Fruit fly (Drosophila melanogaster) whole organism, prepupa: ENCODE measurements around the gene msopa.

Experiments
- Blimp-1 ChIP-seq: fragments of 200-800 bp; sonication (Bioruptor generic); optimal IDR thresholded peaks from 3 replicates; lab custom pipeline; 2017; ENCODE audit warnings: missing biosample characterization, missing genetic modification characterization, mild to moderate bottlenecking, moderate library complexity, missing genetic modification reagents
- CG11294 ChIP-seq: fragments of 200-800 bp; sonication (Bioruptor generic); IDR thresholded peaks from 2 replicates; pipeline ENCODE4 v1.3.6; 2022; ENCODE audit warnings: missing biosample characterization, missing genetic modification characterization
- CG11902 ChIP-seq: fragments of 200-800 bp; sonication (Bioruptor generic); optimal IDR thresholded peaks from 3 replicates; lab custom pipeline; 2016; ENCODE audit warnings: missing biosample characterization, missing genetic modification characterization
- CG15336 ChIP-seq: fragments of 200-800 bp; sonication (Bioruptor generic); IDR thresholded peaks from 2 replicates; pipeline ENCODE4 v1.3.6; 2022; ENCODE audit warnings: missing biosample characterization, missing genetic modification characterization
- CG1621 ChIP-seq: fragments of 200-800 bp; sonication (Bioruptor generic); optimal IDR thresholded peaks from 3 replicates; lab custom pipeline; 2018; ENCODE audit warnings: missing biosample characterization, mild to moderate bottlenecking, missing genetic modification characterization
- CG3032 ChIP-seq: fragments of 200-800 bp; optimal IDR thresholded peaks from 2 replicates; lab custom pipeline; 2019; ENCODE audit warnings: missing biosample characterization, mild to moderate bottlenecking, missing genetic modification characterization, moderate library complexity
- CG31627 ChIP-seq: fragments of 200-800 bp; sonication (Bioruptor generic); optimal IDR thresholded peaks from 3 replicates; lab custom pipeline; 2016; ENCODE audit warnings: missing biosample characterization, missing genetic modification characterization
- CG32006 ChIP-seq: fragments of 200-800 bp; sonication (Bioruptor generic); optimal IDR thresholded peaks from 3 replicates; lab custom pipeline; 2017; ENCODE audit warnings: missing biosample characterization, mild to moderate bottlenecking, missing genetic modification characterization
- CG34406 ChIP-seq: fragments of 200-800 bp; sonication (Bioruptor generic); optimal IDR thresholded peaks from 3 replicates; lab custom pipeline; 2016; ENCODE audit warnings: missing biosample characterization, missing genetic modification characterization
- CG3919 ChIP-seq: fragments of 200-800 bp; sonication (Bioruptor generic); optimal IDR thresholded peaks from 3 replicates; lab custom pipeline; 2016; ENCODE audit warnings: missing biosample characterization, missing genetic modification characterization
- CG4318 ChIP-seq: fragments of 200-800 bp; sonication (Bioruptor generic); optimal IDR thresholded peaks from 3 replicates; lab custom pipeline; 2017; ENCODE audit warnings: missing biosample characterization, mild to moderate bottlenecking, missing genetic modification characterization
- CG6792 ChIP-seq: fragments of 200-800 bp; sonication (Bioruptor generic); optimal IDR thresholded peaks from 3 replicates; lab custom pipeline; 2016; ENCODE audit warnings: missing biosample characterization, missing genetic modification characterization
- CG8119 ChIP-seq: fragments of 200-800 bp; sonication (Bioruptor generic); IDR thresholded peaks from 3 replicates; pipeline ENCODE4 v1.3.6; 2022; ENCODE audit warnings: missing biosample characterization, missing genetic modification characterization
- CG8319 ChIP-seq: fragments of 200-800 bp; sonication (Bioruptor generic); optimal IDR thresholded peaks from 3 replicates; lab custom pipeline; 2016; ENCODE audit warnings: missing biosample characterization, missing genetic modification characterization
- CG8632 ChIP-seq: fragments of 200-800 bp; sonication (Bioruptor generic); optimal IDR thresholded peaks from 3 replicates; lab custom pipeline; 2016; ENCODE audit warnings: missing biosample characterization, missing genetic modification characterization
- CG9139 ChIP-seq: fragments of 200-800 bp; sonication (Bioruptor generic); optimal IDR thresholded peaks from 3 replicates; lab custom pipeline; 2017; ENCODE audit warnings: missing biosample characterization, mild to moderate bottlenecking, missing genetic modification characterization
- Eip78C ChIP-seq: fragments of 200-800 bp; sonication (Bioruptor generic); peaks from one replicate; lab custom pipeline; 2016; ENCODE audit warnings: missing biosample characterization, missing genetic modification characterization
- Eip93F ChIP-seq: fragments of 200-800 bp; sonication (Bioruptor generic); optimal IDR thresholded peaks from 2 replicates; lab custom pipeline; 2016; ENCODE audit warnings: missing biosample characterization, mild to moderate bottlenecking, missing genetic modification characterization
- Hr38 ChIP-seq: sonication (Bioruptor generic); optimal IDR thresholded peaks from 2 replicates; lab custom pipeline; 2016; ENCODE audit warnings: missing biosample characterization, missing genetic modification characterization
- Hr39 ChIP-seq: fragments of 200-800 bp; sonication (Bioruptor generic); optimal IDR thresholded peaks from 2 replicates; lab custom pipeline; 2016; ENCODE audit warnings: missing biosample characterization, missing genetic modification characterization
- Hr4 ChIP-seq: fragments of 200-800 bp; sonication (Bioruptor generic); optimal IDR thresholded peaks from 3 replicates; lab custom pipeline; 2016; ENCODE audit warnings: missing biosample characterization, missing genetic modification characterization
- Met ChIP-seq: fragments of 200-800 bp; sonication (Bioruptor generic); optimal IDR thresholded peaks from 3 replicates; lab custom pipeline; 2016; ENCODE audit warnings: missing biosample characterization, missing genetic modification characterization
- OdsH ChIP-seq: fragments of 200-800 bp; sonication (Bioruptor generic); optimal IDR thresholded peaks from 3 replicates; lab custom pipeline; 2016; ENCODE audit warnings: missing biosample characterization, missing genetic modification characterization
- Smox ChIP-seq: fragments of 200-800 bp; sonication (Bioruptor generic); optimal IDR thresholded peaks from 3 replicates; lab custom pipeline; 2016; ENCODE audit warnings: missing biosample characterization, missing genetic modification characterization
- Sox102F ChIP-seq: fragments of 200-800 bp; sonication (Bioruptor generic); optimal IDR thresholded peaks from 2 replicates; lab custom pipeline; 2016; ENCODE audit warnings: missing biosample characterization, mild to moderate bottlenecking, missing genetic modification characterization
- Sox14 ChIP-seq: fragments of 200-800 bp; sonication (Bioruptor generic); optimal IDR thresholded peaks from 3 replicates; lab custom pipeline; 2016; ENCODE audit warnings: missing biosample characterization, missing genetic modification characterization
- achi ChIP-seq: fragments of 200-800 bp; sonication (Bioruptor generic); optimal IDR thresholded peaks from 3 replicates; lab custom pipeline; 2016; ENCODE audit warnings: missing biosample characterization, missing genetic modification characterization
- cyc ChIP-seq: fragments of 200-800 bp; sonication (Bioruptor generic); optimal IDR thresholded peaks from 3 replicates; lab custom pipeline; 2016; ENCODE audit warnings: missing biosample characterization, missing genetic modification characterization
- dsx ChIP-seq: fragments of 200-800 bp; optimal IDR thresholded peaks from 3 replicates; lab custom pipeline; 2019; ENCODE audit warnings: missing biosample characterization, mild to moderate bottlenecking, missing genetic modification characterization, moderate library complexity; ENCODE audit not compliant: poor library complexity, severe bottlenecking
- eg ChIP-seq: fragments of 200-800 bp; sonication (Bioruptor generic); IDR thresholded peaks from 3 replicates; pipeline ENCODE4 v1.3.6; 2022; ENCODE audit warnings: missing biosample characterization, missing genetic modification characterization
- esn ChIP-seq: fragments of 200-800 bp; sonication (Bioruptor generic); optimal IDR thresholded peaks from 2 replicates; lab custom pipeline; 2016; ENCODE audit warnings: missing biosample characterization, mild to moderate bottlenecking, missing genetic modification characterization, moderate library complexity
- fd59A ChIP-seq: fragments of 200-800 bp; sonication (Bioruptor generic); optimal IDR thresholded peaks from 2 replicates; lab custom pipeline; 2017; ENCODE audit warnings: missing biosample characterization, mild to moderate bottlenecking, missing genetic modification characterization, missing genetic modification reagents
- fd85E ChIP-seq: fragments of 200-800 bp; sonication (Bioruptor generic); optimal IDR thresholded peaks from 3 replicates; lab custom pipeline; 2016; ENCODE audit warnings: missing biosample characterization, missing genetic modification characterization
- fkh ChIP-seq: fragments of 200-800 bp; sonication (Bioruptor generic); optimal IDR thresholded peaks from 3 replicates; lab custom pipeline; 2017; ENCODE audit warnings: missing biosample characterization, mild to moderate bottlenecking, missing genetic modification characterization, moderate library complexity
- net ChIP-seq: fragments of 200-800 bp; sonication (Bioruptor generic); optimal IDR thresholded peaks from 3 replicates; lab custom pipeline; 2016; ENCODE audit warnings: missing biosample characterization, missing genetic modification characterization
- pdm3 ChIP-seq: fragments of 200-800 bp; sonication (Bioruptor generic); optimal IDR thresholded peaks from 3 replicates; lab custom pipeline; 2016; ENCODE audit warnings: missing biosample characterization, missing genetic modification characterization
- spab ChIP-seq: fragments of 200-800 bp; sonication (Bioruptor generic); optimal IDR thresholded peaks from 2 replicates; lab custom pipeline; 2017; ENCODE audit warnings: missing biosample characterization, mild to moderate bottlenecking, missing genetic modification characterization, missing genetic modification reagents
- ss ChIP-seq, 2 experiments: fragments of 200-800 bp; sonication (Bioruptor generic); optimal IDR thresholded peaks; 2 replicates in 1 of 2; 3 replicates in 1 of 2; lab custom pipeline; 2017 to 2018; ENCODE audit warnings: mild to moderate bottlenecking in 2 of 2, missing biosample characterization in 2 of 2, missing genetic modification characterization in 2 of 2, moderate library complexity in 1 of 2
- svp ChIP-seq: fragments of 200-800 bp; sonication (Bioruptor generic); peaks from one replicate; lab custom pipeline; 2016; ENCODE audit warnings: missing biosample characterization, missing genetic modification characterization
- topi ChIP-seq: fragments of 200-800 bp; sonication (Bioruptor generic); optimal IDR thresholded peaks from 3 replicates; lab custom pipeline; 2016; ENCODE audit warnings: missing biosample characterization, missing genetic modification characterization
- vri ChIP-seq: fragments of 200-800 bp; sonication (Bioruptor generic); optimal IDR thresholded peaks from 3 replicates; lab custom pipeline; 2016; ENCODE audit warnings: missing biosample characterization, mild to moderate bottlenecking, missing genetic modification characterization

msopa gene

dm6 chr3L:22071687-22072394 is 10.7 kb upstream of the msopa start, which contains the start of gene CG7139 (continued):
- TF ChIP-seq vri (GFP tag; lab: Kevin White, UChicago): no peak
- no peak for TF ChIP-seq CG34406 (GFP tag; lab: Kevin White, UChicago)
- TF ChIP-seq CG8632 (GFP tag; lab: Kevin White, UChicago): no peak
- TF ChIP-seq Eip93F (GFP tag; lab: Kevin White, UChicago): no peak
- TF ChIP-seq Met: peak; percentile 39
- no peak for TF ChIP-seq spab (GFP tag; lab: Kevin White, UChicago)
- TF ChIP-seq CG3032: peak; percentile 10
- no peak for TF ChIP-seq CG4318 (GFP tag; lab: Kevin White, UChicago)
- TF ChIP-seq net (GFP tag; lab: Kevin White, UChicago): no peak
- TF ChIP-seq Sox102F (GFP tag; lab: Kevin White, UChicago): no peak
- TF ChIP-seq fkh: no peak
- no peak for TF ChIP-seq CG6792
- TF ChIP-seq Hr38 (GFP tag; lab: Kevin White, UChicago): no peak
- no peak for TF ChIP-seq dsx (GFP tag; lab: Kevin White, UChicago)
- TF ChIP-seq esn: peak; percentile 51
- no peak for TF ChIP-seq CG11294 (GFP tag; lab: Robert Waterston, UW)
- peak; percentile 45 for TF ChIP-seq CG31627
- no peak for TF ChIP-seq CG8119 (GFP tag; lab: Robert Waterston, UW)
- TF ChIP-seq CG1621: no peak
- TF ChIP-seq topi (GFP tag; lab: Kevin White, UChicago): no peak
- TF ChIP-seq CG15336: no peak
- no peak for TF ChIP-seq Blimp-1 (GFP tag; lab: Kevin White, UChicago)
- no peak for TF ChIP-seq eg

- peak; percentile 35 for TF ChIP-seq Met
- TF ChIP-seq Hr4: peak; percentile 34
- TF ChIP-seq CG11902 (GFP tag; lab: Kevin White, UChicago): no peak
- peak; percentile 35 for TF ChIP-seq CG31627
- TF ChIP-seq fd59A (GFP tag; lab: Kevin White, UChicago): no peak
- peak; percentile 17 for TF ChIP-seq achi (GFP tag; lab: Kevin White, UChicago)
- peak; percentile 13 for TF ChIP-seq cyc (GFP tag; lab: Kevin White, UChicago)
- peak; percentile 32 for TF ChIP-seq CG32006
- no peak for TF ChIP-seq CG9139
- no peak for TF ChIP-seq eg
- TF ChIP-seq pdm3 (GFP tag; lab: Kevin White, UChicago): peak; percentile 3
- peak; percentile 1 for TF ChIP-seq Smox (GFP tag; lab: Kevin White, UChicago)
- TF ChIP-seq Eip78C: peak; percentile 74
- peak; percentile 36 for TF ChIP-seq Hr39 (GFP tag; lab: Kevin White, UChicago)
- no peak for TF ChIP-seq fd85E
- TF ChIP-seq CG8319: peak; percentile 7
- TF ChIP-seq CG15336: no peak
- TF ChIP-seq svp (GFP tag; lab: Kevin White, UChicago): peak; percentile 49
- TF ChIP-seq, all 60 proteins: peak for 12
Observed at dm6 chr3L:22072824-22073223, 9.7 kb upstream of the msopa start.

dm6 chr3L:22074347-22074971 is 8.1 kb upstream of the msopa start, which contains the start of gene CG7133:
Gene CG7133 (minus strand): TSS chr3L:22074523.
- no peak for TF ChIP-seq OdsH (GFP tag; lab: Kevin White, UChicago)
- no peak for TF ChIP-seq ss (GFP tag; optimal IDR thresholded peaks at IDR 0.05; lab: Kevin White, UChicago)
- peak; percentile 62 for TF ChIP-seq svp (GFP tag; lab: Kevin White, UChicago)
- peak; percentile 14 for TF ChIP-seq Sox14 (GFP tag; lab: Kevin White, UChicago)
- peak; percentile 63 for TF ChIP-seq Eip78C
- TF ChIP-seq dsx (GFP tag; lab: Kevin White, UChicago): peak; percentile 44
- TF ChIP-seq achi (GFP tag; lab: Kevin White, UChicago): peak; percentile 58
- TF ChIP-seq Smox (GFP tag; lab: Kevin White, UChicago): no peak
- peak; percentile 32 for TF ChIP-seq Hr39 (GFP tag; lab: Kevin White, UChicago)
- no peak for TF ChIP-seq vri (GFP tag; lab: Kevin White, UChicago)
- TF ChIP-seq esn: peak; percentile 19
- peak; percentile 30 for TF ChIP-seq CG3919
- no peak for TF ChIP-seq CG11294 (GFP tag; lab: Robert Waterston, UW)
